Worm (Caenorhabditis elegans) whole organism, L3 larva: ENCODE data around the gene F10C2.3.
A peak's percentile ranks its signal among the peaks of the same experiment; 100 is the strongest.

Experiments used
- R02D3.7 ChIP-seq: fragments of 150-350 bp; optimal IDR thresholded peaks from 2 replicates; lab custom pipeline; 2014; ENCODE audit warnings: missing biosample characterization, missing genetic modification characterization
- ZK546.5 ChIP-seq: sonication (generic microtip); optimal IDR thresholded peaks from 2 replicates; lab custom pipeline; 2017; ENCODE audit warnings: missing biosample characterization, missing genetic modification characterization
- aly-2 ChIP-seq: fragments of 150-350 bp; optimal IDR thresholded peaks from 2 replicates; lab custom pipeline; 2014; ENCODE audit warnings: missing biosample characterization, missing genetic modification characterization
- ceh-28 ChIP-seq: fragments of 150-350 bp; optimal IDR thresholded peaks from 2 replicates; lab custom pipeline; 2014; ENCODE audit warnings: missing biosample characterization, missing genetic modification reagents, missing genetic modification characterization
- ceh-82 ChIP-seq: fragments of 150-350 bp; optimal IDR thresholded peaks from 2 replicates; lab custom pipeline; 2014; ENCODE audit warnings: missing biosample characterization, missing genetic modification characterization
- ceh-9 ChIP-seq: sonication (generic microtip); optimal IDR thresholded peaks from 2 replicates; lab custom pipeline; 2018; ENCODE audit warnings: missing biosample characterization, missing genetic modification characterization
- daf-12 ChIP-seq: fragments of 150-350 bp; optimal IDR thresholded peaks from 2 replicates; lab custom pipeline; 2014; ENCODE audit warnings: missing biosample characterization, missing genetic modification reagents, missing genetic modification characterization
- egl-27 ChIP-seq: sonication (generic microtip); optimal IDR thresholded peaks from 4 replicates; lab custom pipeline; 2017; ENCODE audit warnings: missing biosample characterization, missing genetic modification reagents, missing genetic modification characterization
- egl-5 ChIP-seq: fragments of 150-350 bp; optimal IDR thresholded peaks from 2 replicates; lab custom pipeline; 2017; ENCODE audit warnings: missing biosample characterization, missing genetic modification reagents, missing genetic modification characterization, inconsistent platforms
- elt-2 ChIP-seq: sonication (generic microtip); optimal IDR thresholded peaks from 2 replicates; lab custom pipeline; 2016; ENCODE audit warnings: missing genetic modification reagents, mild to moderate bottlenecking, missing genetic modification characterization, missing compliant biosample characterization
- fkh-10 ChIP-seq: sonication (generic microtip); optimal IDR thresholded peaks from 2 replicates; lab custom pipeline; 2017; ENCODE audit warnings: missing biosample characterization, missing genetic modification reagents, missing genetic modification characterization
- fkh-2 ChIP-seq: fragments of 150-350 bp; optimal IDR thresholded peaks from 2 replicates; lab custom pipeline; 2014; ENCODE audit warnings: missing biosample characterization, missing genetic modification reagents, missing genetic modification characterization
- fos-1 ChIP-seq: fragments of 150-350 bp; optimal IDR thresholded peaks from 2 replicates; lab custom pipeline; 2014; ENCODE audit warnings: missing biosample characterization, missing genetic modification characterization
- hmg-11 ChIP-seq: sonication (generic microtip); optimal IDR thresholded peaks from 2 replicates; lab custom pipeline; 2016; ENCODE audit warnings: missing genetic modification characterization, missing compliant biosample characterization
- jun-1 ChIP-seq: fragments of 150-350 bp; optimal IDR thresholded peaks from 2 replicates; lab custom pipeline; 2014; ENCODE audit warnings: missing biosample characterization, missing genetic modification reagents, missing genetic modification characterization
- lin-15B ChIP-seq: fragments of 150-350 bp; optimal IDR thresholded peaks from 2 replicates; lab custom pipeline; 2014; ENCODE audit warnings: missing biosample characterization, missing genetic modification characterization
- lin-39 ChIP-seq: fragments of 150-350 bp; optimal IDR thresholded peaks from 2 replicates; lab custom pipeline; 2018; ENCODE audit warnings: missing biosample characterization, missing genetic modification reagents, missing genetic modification characterization
- lsy-12 ChIP-seq: sonication (generic microtip); optimal IDR thresholded peaks from 2 replicates; lab custom pipeline; 2016; ENCODE audit warnings: mild to moderate bottlenecking, missing genetic modification characterization, missing compliant biosample characterization
- mdl-1 ChIP-seq: fragments of 150-350 bp; optimal IDR thresholded peaks from 2 replicates; lab custom pipeline; 2014; ENCODE audit warnings: missing biosample characterization, missing genetic modification characterization
- nfya-1 ChIP-seq: sonication (generic microtip); optimal IDR thresholded peaks from 2 replicates; lab custom pipeline; 2017; ENCODE audit warnings: missing genetic modification characterization, mild to moderate bottlenecking, missing compliant biosample characterization, antibody characterized with exemption, moderate library complexity; ENCODE audit not compliant: insufficient read depth
- nhr-11 ChIP-seq: fragments of 150-350 bp; optimal IDR thresholded peaks from 2 replicates; lab custom pipeline; 2014; ENCODE audit warnings: missing biosample characterization, missing genetic modification characterization
- nhr-23 ChIP-seq: fragments of 150-350 bp; optimal IDR thresholded peaks from 2 replicates; lab custom pipeline; 2014; ENCODE audit warnings: missing biosample characterization, missing genetic modification reagents, missing genetic modification characterization
- nhr-237 ChIP-seq: fragments of 150-350 bp; optimal IDR thresholded peaks from 2 replicates; lab custom pipeline; 2014; ENCODE audit warnings: missing biosample characterization, missing genetic modification characterization
- nhr-25 ChIP-seq: sonication (generic microtip); optimal IDR thresholded peaks from 2 replicates; lab custom pipeline; 2017; ENCODE audit warnings: missing biosample characterization, missing genetic modification characterization
- nhr-28 ChIP-seq: fragments of 150-350 bp; optimal IDR thresholded peaks from 2 replicates; lab custom pipeline; 2014; ENCODE audit warnings: missing biosample characterization, missing genetic modification characterization
- nhr-43 ChIP-seq: sonication (generic microtip); optimal IDR thresholded peaks from 2 replicates; lab custom pipeline; 2016; ENCODE audit warnings: mild to moderate bottlenecking, missing genetic modification characterization, missing compliant biosample characterization; ENCODE audit not compliant: poor library complexity, severe bottlenecking
- nhr-67 ChIP-seq: fragments of 150-350 bp; optimal IDR thresholded peaks from 2 replicates; lab custom pipeline; 2014; ENCODE audit warnings: missing biosample characterization, missing genetic modification characterization
- nhr-76 ChIP-seq: fragments of 150-350 bp; sonication (generic microtip); optimal IDR thresholded peaks from 5 replicates; lab custom pipeline; 2014; ENCODE audit warnings: missing biosample characterization, missing genetic modification characterization
- nhr-77 ChIP-seq: fragments of 150-350 bp; optimal IDR thresholded peaks from 2 replicates; lab custom pipeline; 2014; ENCODE audit warnings: missing biosample characterization, missing genetic modification characterization
- pha-4 ChIP-seq: fragments of 150-350 bp; optimal IDR thresholded peaks from 2 replicates; lab custom pipeline; 2014; ENCODE audit warnings: missing biosample characterization, missing genetic modification reagents, missing genetic modification characterization
- pqm-1 ChIP-seq: fragments of 150-350 bp; optimal IDR thresholded peaks from 2 replicates; lab custom pipeline; 2017; ENCODE audit warnings: missing biosample characterization, missing genetic modification characterization, inconsistent platforms
- sea-2 ChIP-seq: fragments of 150-350 bp; sonication (generic microtip); optimal IDR thresholded peaks from 4 replicates; lab custom pipeline; 2014; ENCODE audit warnings: missing biosample characterization, missing genetic modification reagents, missing genetic modification characterization
- skn-1 ChIP-seq: fragments of 150-350 bp; optimal IDR thresholded peaks from 2 replicates; lab custom pipeline; 2014; ENCODE audit warnings: missing biosample characterization, missing genetic modification characterization
- snpc-4 ChIP-seq: fragments of 150-350 bp; optimal IDR thresholded peaks from 2 replicates; lab custom pipeline; 2014; ENCODE audit warnings: missing biosample characterization, missing genetic modification characterization
- tbx-2 ChIP-seq: sonication (generic microtip); optimal IDR thresholded peaks from 2 replicates; lab custom pipeline; 2016; ENCODE audit warnings: mild to moderate bottlenecking, missing genetic modification characterization, missing compliant biosample characterization
- unc-39 ChIP-seq: sonication (generic microtip); optimal IDR thresholded peaks from 4 replicates; lab custom pipeline; 2017; ENCODE audit warnings: missing biosample characterization, missing genetic modification characterization
- zag-1 ChIP-seq: fragments of 150-350 bp; optimal IDR thresholded peaks from 2 replicates; lab custom pipeline; 2014; ENCODE audit warnings: missing biosample characterization, missing genetic modification characterization
- ztf-11 ChIP-seq: fragments of 150-350 bp; optimal IDR thresholded peaks from 2 replicates; lab custom pipeline; 2014; ENCODE audit warnings: missing biosample characterization, missing genetic modification characterization
- ztf-4 ChIP-seq: fragments of 150-350 bp; optimal IDR thresholded peaks from 2 replicates; lab custom pipeline; 2014; ENCODE audit warnings: missing biosample characterization, missing genetic modification characterization

F10C2.3 gene

ce11 chrV:11995862-11996261 lies 24.3 kb upstream of the F10C2.3 start, which contains the start of gene C52E4.12:
TSS of gene C52E4.12 (plus strand) at chrV:11996162.
- no peak for TF ChIP-seq ztf-4
- no peak for TF ChIP-seq lin-39
- TF ChIP-seq fkh-10 (GFP tag; lab: Kevin White, UChicago): no peak
- no peak for TF ChIP-seq hmg-11 (tag; lab: Kevin White, UChicago)
- no peak for TF ChIP-seq ZK546.5 (tag; lab: Kevin White, UChicago)
- TF ChIP-seq nhr-77 (tag; lab: Kevin White, UChicago): no peak
- TF ChIP-seq fos-1: no peak
- TF ChIP-seq elt-2 (tag; lab: Kevin White, UChicago): no peak
- no peak for TF ChIP-seq daf-12 (tag; lab: Kevin White, UChicago)
- no peak for TF ChIP-seq zag-1 (tag; lab: Kevin White, UChicago)
- no peak for TF ChIP-seq jun-1 (tag; lab: Kevin White, UChicago)
- no peak for TF ChIP-seq nhr-43 (tag; lab: Kevin White, UChicago)
- TF ChIP-seq nhr-11 (tag; lab: Kevin White, UChicago): no peak
- no peak for TF ChIP-seq R02D3.7 (tag; lab: Kevin White, UChicago)
- TF ChIP-seq nhr-76: no peak
- TF ChIP-seq ceh-82: no peak
- no peak for TF ChIP-seq lsy-12 (tag; lab: Kevin White, UChicago)
- TF ChIP-seq nhr-237 (tag; lab: Kevin White, UChicago): no peak

DNA sequence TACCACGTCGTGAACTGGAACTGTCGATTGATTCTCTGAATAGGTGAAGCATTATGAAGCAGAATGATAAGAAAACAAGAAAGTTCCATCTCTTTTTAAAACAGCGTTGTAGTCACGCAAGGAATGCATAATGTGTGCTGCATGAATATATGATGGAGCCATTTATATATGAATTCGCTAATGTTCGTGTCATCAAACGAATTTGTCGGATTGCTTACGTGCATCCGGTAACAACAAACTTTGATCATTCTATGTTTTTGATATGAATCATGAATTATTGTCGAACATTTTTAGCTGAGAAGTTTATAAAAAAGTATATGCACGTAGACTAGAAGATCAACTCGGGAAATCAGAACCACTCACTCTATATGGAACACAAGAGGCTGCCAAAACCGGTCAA lies 22.7 kb upstream of the F10C2.3 start:
- TF ChIP-seq nhr-67 (tag; lab: Kevin White, UChicago) (no peak), nhr-11 (tag; lab: Kevin White, UChicago) (no peak), fkh-10 (GFP tag; lab: Kevin White, UChicago) (no peak), lin-15B (tag; lab: Kevin White, UChicago) (no peak), lin-39 (no peak), mdl-1 (tag; lab: Kevin White, UChicago) (no peak), daf-12 (tag; lab: Kevin White, UChicago) (no peak), skn-1 (tag; lab: Kevin White, UChicago) (no peak), nfya-1 (no peak), egl-5 (no peak), snpc-4 (tag; lab: Kevin White, UChicago) (no peak), lsy-12 (tag; lab: Kevin White, UChicago) (no peak)

DNA sequence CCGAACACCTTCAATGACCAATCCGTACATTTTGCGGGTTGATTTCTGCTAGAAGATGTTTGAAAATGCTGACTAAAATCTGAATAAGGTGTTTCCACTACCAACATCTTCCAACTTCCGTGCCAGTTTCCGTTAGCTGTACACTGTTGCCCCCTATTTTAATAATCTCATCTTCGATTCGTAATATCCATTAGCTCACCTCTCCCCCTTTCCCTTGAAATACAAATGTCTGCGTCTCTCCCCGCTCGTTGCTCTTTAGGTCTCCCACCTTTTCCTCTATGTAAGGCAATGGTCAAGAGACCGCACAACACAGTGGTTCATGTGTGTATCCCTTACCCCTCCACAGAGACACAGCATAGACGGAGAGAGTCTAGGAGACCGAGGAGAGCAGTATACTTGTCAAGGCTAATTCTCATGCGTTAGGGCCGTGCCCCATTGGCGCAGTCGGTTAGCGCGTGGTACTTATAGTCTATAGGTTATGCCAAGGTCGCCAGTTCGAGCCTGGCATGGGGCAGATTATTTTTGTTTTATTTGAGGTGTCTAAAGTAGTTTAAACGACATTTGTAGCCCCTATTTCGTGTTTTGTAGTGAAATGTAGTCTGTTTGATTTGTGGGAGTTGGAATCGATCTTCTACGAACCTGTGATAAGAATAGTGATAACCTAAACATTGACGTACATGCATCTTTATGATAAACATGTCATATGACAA lies 18.2 kb upstream of the F10C2.3 start, which contains the start of gene gcy-33:
Gene gcy-33, minus strand, starts transcription at position 51 of the 710 bp plus-strand sequence.
- peak; percentile 79 for TF ChIP-seq pha-4 (tag; lab: Kevin White, UChicago)
- no peak for TF ChIP-seq fkh-2 (tag; lab: Kevin White, UChicago)
- no peak for TF ChIP-seq nhr-11 (tag; lab: Kevin White, UChicago)
- peak; percentile 15 for TF ChIP-seq ztf-4
- no peak for TF ChIP-seq unc-39 (tag; lab: Kevin White, UChicago)
- peak; percentile 16 for TF ChIP-seq aly-2 (tag; lab: Kevin White, UChicago)
- no peak for TF ChIP-seq fkh-10 (GFP tag; lab: Kevin White, UChicago)
- TF ChIP-seq snpc-4 (tag; lab: Kevin White, UChicago): peak; percentile 30
- TF ChIP-seq nhr-43 (tag; lab: Kevin White, UChicago): peak; percentile 91
- TF ChIP-seq jun-1 (tag; lab: Kevin White, UChicago): peak; percentile 65
- TF ChIP-seq nhr-25 (tag; lab: Kevin White, UChicago): peak; percentile 71
- peak; percentile 80 for TF ChIP-seq egl-27 (tag; lab: Kevin White, UChicago)
- TF ChIP-seq nhr-77 (tag; lab: Kevin White, UChicago): peak; percentile 36
- TF ChIP-seq nfya-1: peak; percentile 78
- TF ChIP-seq nhr-28 (tag; lab: Kevin White, UChicago): no peak
- TF ChIP-seq skn-1 (tag; lab: Kevin White, UChicago): no peak
- TF ChIP-seq tbx-2 (tag; lab: Kevin White, UChicago): peak; percentile 78
- no peak for TF ChIP-seq ceh-9
- TF ChIP-seq lsy-12 (tag; lab: Kevin White, UChicago): peak; percentile 84
- peak; percentile 6 for TF ChIP-seq nhr-76
- TF ChIP-seq ceh-28 (tag; lab: Kevin White, UChicago): peak; percentile 67
- peak; percentile 64 for TF ChIP-seq R02D3.7 (tag; lab: Kevin White, UChicago)
- TF ChIP-seq ztf-11 (tag; lab: Kevin White, UChicago): no peak
- peak; percentile 81 for TF ChIP-seq lin-39
- peak; percentile 61 for TF ChIP-seq ceh-82
- TF ChIP-seq hmg-11 (tag; lab: Kevin White, UChicago): peak; percentile 99
- TF ChIP-seq elt-2 (tag; lab: Kevin White, UChicago): peak; percentile 94
- peak; percentile 97 for TF ChIP-seq pqm-1 (tag; lab: Kevin White, UChicago)
- no peak for TF ChIP-seq nhr-237 (tag; lab: Kevin White, UChicago)
- peak; percentile 62 for TF ChIP-seq fos-1
- TF ChIP-seq nhr-23 (tag; lab: Kevin White, UChicago): peak; percentile 48
- TF ChIP-seq egl-5: peak; percentile 75
- peak; percentile 60 for TF ChIP-seq sea-2 (GFP tag; lab: Kevin White, UChicago)
